Worm (Caenorhabditis elegans) whole organism, early embryonic: Measurements from ENCODE around the gene pfd-1.

Experiments
- B0310.2 ChIP-seq: sonication (generic microtip); optimal IDR thresholded peaks from 2 replicates; lab custom pipeline; 2016; ENCODE audit warnings: mild to moderate bottlenecking, missing genetic modification characterization, missing compliant biosample characterization
- F13C5.2 ChIP-seq: sonication (generic microtip); optimal IDR thresholded peaks from 2 replicates; lab custom pipeline; 2017; ENCODE audit warnings: mild to moderate bottlenecking, missing genetic modification characterization, inconsistent platforms, missing compliant biosample characterization
- aly-1 ChIP-seq: sonication (generic microtip); optimal IDR thresholded peaks from 2 replicates; lab custom pipeline; 2016; ENCODE audit warnings: missing genetic modification characterization, missing compliant biosample characterization
- ama-1 ChIP-seq: fragments of 150-350 bp; optimal IDR thresholded peaks from 2 replicates; lab custom pipeline; 2014
- ceh-13 ChIP-seq: fragments of 200-800 bp; sonication (Bioruptor generic); optimal IDR thresholded peaks from 2 replicates; lab custom pipeline; 2018; ENCODE audit warnings: mild to moderate bottlenecking, missing genetic modification characterization, missing compliant biosample characterization
- ceh-36 ChIP-seq: sonication (generic microtip); optimal IDR thresholded peaks from 2 replicates; lab custom pipeline; 2016; ENCODE audit warnings: missing genetic modification characterization, inconsistent platforms, missing compliant biosample characterization
- ets-7 ChIP-seq: sonication (generic microtip); optimal IDR thresholded peaks from 2 replicates; lab custom pipeline; 2016; ENCODE audit warnings: missing genotype, missing genetic modification characterization, missing compliant biosample characterization
- flt-1 ChIP-seq: fragments of 200-800 bp; sonication (Bioruptor generic); IDR thresholded peaks from 2 replicates; pipeline ENCODE4 v1.3.6; 2022; ENCODE audit warnings: missing genetic modification characterization, missing compliant biosample characterization
- hmbx-1 ChIP-seq: sonication (generic microtip); optimal IDR thresholded peaks from 2 replicates; lab custom pipeline; 2016; ENCODE audit warnings: mild to moderate bottlenecking, missing genetic modification characterization, missing compliant biosample characterization
- hmg-4 ChIP-seq: fragments of 200-800 bp; sonication (Bioruptor generic); optimal IDR thresholded peaks from 2 replicates; lab custom pipeline; 2018; ENCODE audit warnings: mild to moderate bottlenecking, missing genetic modification characterization, missing compliant biosample characterization
- hnd-1 ChIP-seq: sonication (generic microtip); optimal IDR thresholded peaks from 2 replicates; lab custom pipeline; 2016; ENCODE audit warnings: missing genetic modification characterization, missing compliant biosample characterization
- pes-1 ChIP-seq: fragments of 200-800 bp; sonication (Bioruptor generic); IDR thresholded peaks from 2 replicates; pipeline ENCODE4 v1.3.6; 2022; ENCODE audit warnings: missing genetic modification reagents, missing genetic modification characterization, missing compliant biosample characterization
- scrt-1 ChIP-seq: fragments of 200-800 bp; sonication (Bioruptor generic); IDR thresholded peaks from 2 replicates; pipeline ENCODE4 v1.3.6; 2022; ENCODE audit warnings: missing genetic modification characterization, missing compliant biosample characterization
- sea-1 ChIP-seq: fragments of 200-800 bp; sonication (Bioruptor generic); conservative IDR thresholded peaks from 2 replicates; pipeline ENCODE4 v1.3.6; 2022; ENCODE audit warnings: missing genetic modification characterization, missing compliant biosample characterization
- tbx-11 ChIP-seq: fragments of 200-800 bp; sonication (Bioruptor generic); IDR thresholded peaks from 2 replicates; pipeline ENCODE4 v1.3.6; 2022; ENCODE audit warnings: missing genetic modification characterization, missing compliant biosample characterization
- tbx-37 ChIP-seq: fragments of 200-800 bp; sonication (Bioruptor generic); conservative IDR thresholded peaks from 2 replicates; pipeline ENCODE4 v1.3.6; 2022; ENCODE audit warnings: missing genetic modification reagents, missing genetic modification characterization, missing compliant biosample characterization
- tra-4 ChIP-seq: sonication (generic microtip); optimal IDR thresholded peaks from 2 replicates; lab custom pipeline; 2017; ENCODE audit warnings: missing genetic modification characterization, missing compliant biosample characterization

pfd-1 gene

ce11 chrIV:11126004-11126027 is 24.1 kb upstream of the pfd-1 start, which contains the start of gene swsn-4:
swsn-4 (plus strand) TSS chrIV:11126024.
- TF ChIP-seq pes-1 (no peak), tbx-11 (no peak), tbx-37 (GFP tag; lab: Robert Waterston, UW) (no peak), ama-1 (lab: Kevin White, UChicago) (no peak)

- TF ChIP-seq tbx-11 (no peak), ceh-36 (tag; lab: Kevin White, UChicago) (no peak), ets-7 (tag; lab: Kevin White, UChicago) (no peak), ceh-13 (no peak), tra-4 (tag; lab: Kevin White, UChicago) (no peak), scrt-1 (no peak), hmg-4 (GFP tag; lab: Kevin White, UChicago) (no peak), hnd-1 (tag; lab: Kevin White, UChicago) (no peak), tbx-37 (GFP tag; lab: Robert Waterston, UW) (no peak), sea-1 (no peak), F13C5.2 (tag; lab: Kevin White, UChicago) (no peak), ama-1 (lab: Kevin White, UChicago) (no peak), B0310.2 (tag; lab: Kevin White, UChicago) (no peak)
These were observed 23.9 kb upstream of the pfd-1 start for ce11 chrIV:11126028-11126427.

- TF ChIP-seq flt-1 (GFP tag; lab: Robert Waterston, UW) (no peak), ceh-13 (no peak)
These were observed 19.1 kb upstream of the pfd-1 start for ce11 chrIV:11130774-11131173.

- TF ChIP-seq ama-1 (lab: Kevin White, UChicago) (peak; percentile 90), ets-7 (tag; lab: Kevin White, UChicago) (no peak), B0310.2 (tag; lab: Kevin White, UChicago) (peak; percentile 63)
These were observed 18.6 kb upstream of the pfd-1 start, which contains the start of gene ard-1 for ce11 chrIV:11131268-11131667. ard-1 (plus strand) TSS chrIV:11131279.

- TF ChIP-seq tra-4 (tag; lab: Kevin White, UChicago) (no peak), tbx-11 (no peak), ceh-13 (no peak), pes-1 (no peak), sea-1 (no peak), scrt-1 (no peak), tbx-37 (GFP tag; lab: Robert Waterston, UW) (no peak), ama-1 (lab: Kevin White, UChicago) (no peak), ceh-36 (tag; lab: Kevin White, UChicago) (no peak), hmbx-1 (tag; lab: Kevin White, UChicago) (no peak)
These were observed 7.3 kb upstream of the pfd-1 start, which contains the start of gene skih-2 for ce11 chrIV:11142314-11143227. skih-2 (minus strand) TSS chrIV:11142364.

- TF ChIP-seq pes-1 (no peak), B0310.2 (tag; lab: Kevin White, UChicago) (no peak)
These were observed 6.8 kb upstream of the pfd-1 start, which contains the start of gene F01G4.4 for ce11 chrIV:11143228-11143444. F01G4.4 (plus strand) TSS chrIV:11143345.

ce11 chrIV:11145929-11146339 is 4.0 kb upstream of the pfd-1 start:
- no peak for TF ChIP-seq hnd-1 (tag; lab: Kevin White, UChicago)
- no peak for TF ChIP-seq tbx-11
- TF ChIP-seq F13C5.2 (tag; lab: Kevin White, UChicago), result no peak
- no peak for TF ChIP-seq hmg-4 (GFP tag; lab: Kevin White, UChicago)
- TF ChIP-seq tbx-37 (GFP tag; lab: Robert Waterston, UW), result no peak
- no peak for TF ChIP-seq tra-4 (tag; lab: Kevin White, UChicago)
- TF ChIP-seq sea-1, result no peak
- no peak for TF ChIP-seq B0310.2 (tag; lab: Kevin White, UChicago)

ce11 chrIV:11146492-11146891 is 3.4 kb upstream of the pfd-1 start:
- TF ChIP-seq aly-1 (tag; lab: Kevin White, UChicago), result no peak
- TF ChIP-seq sea-1, result no peak
- no peak for TF ChIP-seq tbx-11
- no peak for TF ChIP-seq tra-4 (tag; lab: Kevin White, UChicago)
- no peak for TF ChIP-seq hmbx-1 (tag; lab: Kevin White, UChicago)
- TF ChIP-seq tbx-37 (GFP tag; lab: Robert Waterston, UW), result no peak
- TF ChIP-seq F13C5.2 (tag; lab: Kevin White, UChicago), result no peak
- no peak for TF ChIP-seq flt-1 (GFP tag; lab: Robert Waterston, UW)

ce11 chrIV:11146962-11147470 is 2.9 kb upstream of the pfd-1 start, which contains the start of gene pigq-1:
pigq-1 (minus strand) TSS chrIV:11147247.
- no peak for TF ChIP-seq F13C5.2 (tag; lab: Kevin White, UChicago)
- no peak for TF ChIP-seq ceh-13
- TF ChIP-seq tbx-11, result no peak
